Worm (Caenorhabditis elegans): ENCODE results near the gene F53G2.2.
A peak's percentile ranks its signal among the peaks of the same experiment; 100 is the strongest.

The F53G2.2 gene

ce11 chrII:2452492-2452891 lies 29.2 kb upstream of the F53G2.2 start:
- TF ChIP-seq blmp-1 (tag; optimal IDR thresholded peaks at IDR 0.05; ENCODE audit: insufficient read depth) (no peak), fos-1 (tag; optimal IDR thresholded peaks at IDR 0.05) (peak; percentile 35), nhr-129 (tag; optimal IDR thresholded peaks at IDR 0.05) (peak; percentile 22), ztf-1 (GFP tag; conservative IDR thresholded peaks at IDR 0.05) (no peak), sma-9 (GFP tag; optimal IDR thresholded peaks at IDR 0.05) (no peak), sma-9 (tag; optimal IDR thresholded peaks at IDR 0.05) (no peak), ama-1 (optimal IDR thresholded peaks at IDR 0.05) (peak; percentile 47), sem-4 (tag; optimal IDR thresholded peaks at IDR 0.05) (no peak), ztf-11 (tag; optimal IDR thresholded peaks at IDR 0.05) (no peak), F13H6.1 (tag; optimal IDR thresholded peaks at IDR 0.05) (peak; percentile 36), dmd-4 (tag; optimal IDR thresholded peaks at IDR 0.05) (no peak), lin-11 (tag; optimal IDR thresholded peaks at IDR 0.05) (no peak)

- peak; percentile 88 for TF ChIP-seq F13H6.1 (tag; optimal IDR thresholded peaks at IDR 0.05)
- no peak for TF ChIP-seq ztf-4 (tag; optimal IDR thresholded peaks at IDR 0.05)
- peak; percentile 85 for TF ChIP-seq fos-1 (tag; optimal IDR thresholded peaks at IDR 0.05)
- TF ChIP-seq nhr-129 (tag; optimal IDR thresholded peaks at IDR 0.05) = peak; percentile 65
- no peak for TF ChIP-seq nhr-237 (tag; optimal IDR thresholded peaks at IDR 0.05)
- TF ChIP-seq egl-27 (tag; optimal IDR thresholded peaks at IDR 0.05) = no peak
- no peak for TF ChIP-seq crh-2 (tag; optimal IDR thresholded peaks at IDR 0.05)
- TF ChIP-seq sma-3 (GFP tag; optimal IDR thresholded peaks at IDR 0.05) = peak; percentile 27
- TF ChIP-seq sma-9 (GFP tag; optimal IDR thresholded peaks at IDR 0.05) = peak; percentile 9
- no peak for TF ChIP-seq sma-9 (tag; optimal IDR thresholded peaks at IDR 0.05)
- peak; percentile 77 for TF ChIP-seq peb-1 (tag; optimal IDR thresholded peaks at IDR 0.05)
Measured at ce11 chrII:2454822-2455221, 26.9 kb upstream of the F53G2.2 start.

- TF ChIP-seq nhr-77 (tag; optimal IDR thresholded peaks at IDR 0.05) (no peak), lsy-2 (tag; optimal IDR thresholded peaks at IDR 0.05) (peak in 1 of 2 experiments; percentile 71)
Measured at ce11 chrII:2455931-2456576, 25.7 kb upstream of the F53G2.2 start.

ce11 chrII:2456973-2457372 lies 24.7 kb upstream of the F53G2.2 start:
- TF ChIP-seq nhr-21 (tag; optimal IDR thresholded peaks at IDR 0.05) (no peak), alr-1 (tag; optimal IDR thresholded peaks at IDR 0.05) (no peak), sma-9 (GFP tag; optimal IDR thresholded peaks at IDR 0.05) (no peak), sma-9 (tag; optimal IDR thresholded peaks at IDR 0.05) (no peak), nhr-77 (tag; optimal IDR thresholded peaks at IDR 0.05) (no peak), nhr-12 (tag; optimal IDR thresholded peaks at IDR 0.05) (no peak), nhr-23 (tag; optimal IDR thresholded peaks at IDR 0.05) (no peak), mdl-1 (tag; optimal IDR thresholded peaks at IDR 0.05) (no peak), nhr-129 (tag; optimal IDR thresholded peaks at IDR 0.05) (no peak), zag-1 (tag; optimal IDR thresholded peaks at IDR 0.05) (no peak), lin-11 (tag; optimal IDR thresholded peaks at IDR 0.05) (no peak), ztf-1 (GFP tag; conservative IDR thresholded peaks at IDR 0.05) (no peak), ZK546.5 (tag; optimal IDR thresholded peaks at IDR 0.05) (no peak), nhr-237 (tag; optimal IDR thresholded peaks at IDR 0.05) (no peak), sem-4 (tag; optimal IDR thresholded peaks at IDR 0.05) (no peak), lin-13 (GFP tag; optimal IDR thresholded peaks at IDR 0.05) (no peak), unc-39 (tag; optimal IDR thresholded peaks at IDR 0.05) (no peak)

- TF ChIP-seq Y55F3AM.14 (GFP tag; optimal IDR thresholded peaks at IDR 0.05) (no peak), nhr-237 (tag; optimal IDR thresholded peaks at IDR 0.05) (no peak), ZK546.5 (tag; optimal IDR thresholded peaks at IDR 0.05) (no peak), ztf-11 (tag; optimal IDR thresholded peaks at IDR 0.05) (no peak), ztf-1 (GFP tag; conservative IDR thresholded peaks at IDR 0.05) (no peak), ceh-82 (tag; optimal IDR thresholded peaks at IDR 0.05) (no peak), F13H6.1 (tag; optimal IDR thresholded peaks at IDR 0.05) (no peak), lin-39 (tag; optimal IDR thresholded peaks at IDR 0.05) (no peak), crh-2 (tag; optimal IDR thresholded peaks at IDR 0.05) (no peak), zag-1 (tag; optimal IDR thresholded peaks at IDR 0.05) (no peak), nhr-10 (tag; optimal IDR thresholded peaks at IDR 0.05) (no peak), fos-1 (tag; optimal IDR thresholded peaks at IDR 0.05) (no peak), mab-5 (tag; optimal IDR thresholded peaks at IDR 0.05) (no peak)
Measured at ce11 chrII:2458881-2459280, 22.8 kb upstream of the F53G2.2 start, which contains the start of gene pqn-42. pqn-42 (minus strand) TSS chrII:2458981.
